Worm (Caenorhabditis elegans) whole organism, L4 larva: ENCODE results near the gene C12D5.10.

Experiments
- nhr-28 ChIP-seq: fragments of 150-350 bp; optimal IDR thresholded peaks from 2 replicates; lab custom pipeline; 2014; ENCODE audit warnings: missing biosample characterization, missing genetic modification characterization
- pqm-1 ChIP-seq: sonication (generic microtip); optimal IDR thresholded peaks from 2 replicates; lab custom pipeline; 2017; ENCODE audit warnings: missing biosample characterization, missing genetic modification characterization

DNA sequence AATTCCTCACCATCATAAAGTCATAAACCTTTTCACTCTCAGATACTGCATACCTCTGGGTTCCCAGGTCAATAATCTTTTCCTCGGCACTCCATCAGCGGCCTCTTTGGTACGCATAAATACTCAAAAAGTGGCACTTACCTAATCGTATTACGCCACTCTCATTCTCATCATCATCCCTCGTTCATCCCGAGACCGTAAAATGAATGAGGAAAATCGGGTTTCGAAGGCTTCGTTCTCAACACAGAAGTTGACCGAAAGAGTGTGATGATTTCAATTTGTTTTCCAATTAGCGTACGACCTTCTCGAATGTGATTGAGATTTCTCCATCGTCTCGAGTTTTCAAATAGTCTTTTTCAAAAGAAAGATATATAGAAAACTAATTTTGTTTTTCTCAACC is 46.7 kb upstream of the C12D5.10 start:
- TF ChIP-seq nhr-28 (tag; lab: Kevin White, UChicago), result no peak
- TF ChIP-seq pqm-1 (tag; lab: Kevin White, UChicago), result no peak
